Fruit fly (Drosophila melanogaster) whole organism, embryonic: ENCODE measurements around the gene Cpr67Fa1.

ENCODE experiments used
- Atf6 ChIP-seq: fragments of 200-800 bp; sonication (Bioruptor generic); IDR thresholded peaks from 2 replicates; pipeline ENCODE4 v1.3.6; 2022; ENCODE audit warnings: missing biosample characterization, missing genetic modification characterization
- CG10147 ChIP-seq: fragments of 200-800 bp; sonication (Bioruptor generic); optimal IDR thresholded peaks from 2 replicates; lab custom pipeline; 2019; ENCODE audit warnings: missing biosample characterization, mild to moderate bottlenecking, missing genetic modification characterization, moderate library complexity
- CG10267 ChIP-seq: fragments of 200-800 bp; sonication (Bioruptor generic); optimal IDR thresholded peaks from 2 replicates; lab custom pipeline; 2018; ENCODE audit warnings: missing biosample characterization, mild to moderate bottlenecking, missing genetic modification characterization, moderate library complexity
- CG10431 ChIP-seq: fragments of 200-800 bp; sonication (Bioruptor generic); optimal IDR thresholded peaks from 3 replicates; lab custom pipeline; 2018; ENCODE audit warnings: missing biosample characterization, mild to moderate bottlenecking, missing genetic modification characterization
- CG11247 ChIP-seq: fragments of 200-800 bp; sonication (Bioruptor generic); IDR thresholded peaks from 2 replicates; pipeline ENCODE4 v1.3.6; 2022; ENCODE audit warnings: missing biosample characterization, missing genetic modification characterization
- CG12236 ChIP-seq: fragments of 200-800 bp; sonication (Bioruptor generic); optimal IDR thresholded peaks from 2 replicates; lab custom pipeline; 2016; ENCODE audit warnings: missing biosample characterization, missing genetic modification characterization
- CG1529 ChIP-seq: fragments of 200-800 bp; sonication (Bioruptor generic); optimal IDR thresholded peaks from 3 replicates; lab custom pipeline; 2018; ENCODE audit warnings: missing biosample characterization, missing genetic modification characterization
- CG1603 ChIP-seq: fragments of 200-800 bp; sonication (Bioruptor generic); optimal IDR thresholded peaks from 2 replicates; lab custom pipeline; 2019; ENCODE audit warnings: missing biosample characterization, mild to moderate bottlenecking, missing genetic modification characterization, moderate library complexity
- CG18262 ChIP-seq: fragments of 200-800 bp; optimal IDR thresholded peaks from 3 replicates; lab custom pipeline; 2019; ENCODE audit warnings: missing biosample characterization, mild to moderate bottlenecking, missing genetic modification characterization, moderate library complexity
- CG32772 ChIP-seq: fragments of 200-800 bp; sonication (Bioruptor generic); IDR thresholded peaks from 2 replicates; pipeline ENCODE4 v1.3.6; 2022; ENCODE audit warnings: missing biosample characterization, missing genetic modification characterization
- CG3847 ChIP-seq: fragments of 200-800 bp; sonication (Bioruptor generic); IDR thresholded peaks from 2 replicates; pipeline ENCODE4 v1.3.6; 2022; ENCODE audit warnings: missing biosample characterization, missing genetic modification characterization
- CG4282 ChIP-seq: fragments of 200-800 bp; sonication (Bioruptor generic); optimal IDR thresholded peaks from 2 replicates; lab custom pipeline; 2016; ENCODE audit warnings: missing biosample characterization, missing genetic modification characterization
- CG6272 ChIP-seq: fragments of 200-800 bp; sonication (Bioruptor generic); IDR thresholded peaks from 2 replicates; pipeline ENCODE4 v1.3.6; 2022; ENCODE audit warnings: missing biosample characterization, missing genetic modification characterization
- CG6813 ChIP-seq: fragments of 200-800 bp; sonication (Bioruptor generic); optimal IDR thresholded peaks from 2 replicates; lab custom pipeline; 2017; ENCODE audit warnings: missing biosample characterization, missing genetic modification characterization, mild to moderate bottlenecking, moderate library complexity, missing genetic modification reagents
- CG8281 ChIP-seq: fragments of 200-800 bp; sonication (Bioruptor generic); optimal IDR thresholded peaks from 2 replicates; lab custom pipeline; 2018; ENCODE audit warnings: missing biosample characterization, mild to moderate bottlenecking, missing genetic modification characterization, moderate library complexity
- CG8765 ChIP-seq: fragments of 200-800 bp; sonication (Bioruptor generic); IDR thresholded peaks from 2 replicates; pipeline ENCODE4 v1.3.6; 2022; ENCODE audit warnings: missing biosample characterization, missing genetic modification characterization
- CG8924 ChIP-seq: fragments of 200-800 bp; optimal IDR thresholded peaks from 3 replicates; lab custom pipeline; 2019; ENCODE audit warnings: missing biosample characterization, mild to moderate bottlenecking, missing genetic modification characterization, moderate library complexity
- CG9215 ChIP-seq: fragments of 200-800 bp; sonication (Bioruptor generic); IDR thresholded peaks from 2 replicates; pipeline ENCODE4 v1.3.6; 2022; ENCODE audit warnings: missing biosample characterization, missing genetic modification characterization
- CG9437 ChIP-seq: fragments of 200-800 bp; sonication (Bioruptor generic); optimal IDR thresholded peaks from 2 replicates; lab custom pipeline; 2018; ENCODE audit warnings: missing biosample characterization, mild to moderate bottlenecking, missing genetic modification characterization
- CrebB ChIP-seq: fragments of 200-800 bp; sonication (Bioruptor generic); optimal IDR thresholded peaks from 3 replicates; lab custom pipeline; 2018; ENCODE audit warnings: missing biosample characterization, mild to moderate bottlenecking, missing genetic modification characterization
- Deaf1 ChIP-seq: fragments of 200-800 bp; optimal IDR thresholded peaks from 3 replicates; lab custom pipeline; 2019; ENCODE audit warnings: missing biosample characterization, mild to moderate bottlenecking, missing genetic modification characterization, moderate library complexity
- Fer1 ChIP-seq: fragments of 200-800 bp; sonication (Bioruptor generic); optimal IDR thresholded peaks from 2 replicates; lab custom pipeline; 2017; ENCODE audit warnings: missing biosample characterization, mild to moderate bottlenecking, missing genetic modification characterization
- Fer3 ChIP-seq: fragments of 200-800 bp; sonication (Bioruptor generic); optimal IDR thresholded peaks from 2 replicates; lab custom pipeline; 2018; ENCODE audit warnings: missing biosample characterization, mild to moderate bottlenecking, missing genetic modification characterization, moderate library complexity
- H2.0 ChIP-seq: fragments of 200-800 bp; sonication (Bioruptor generic); IDR thresholded peaks from 2 replicates; pipeline ENCODE4 v1.3.6; 2022; ENCODE audit warnings: missing biosample characterization, missing genetic modification characterization
- HLH4C ChIP-seq: fragments of 200-800 bp; sonication (Bioruptor generic); IDR thresholded peaks from 3 replicates; pipeline ENCODE4 v1.3.6; 2022; ENCODE audit warnings: missing biosample characterization, missing genetic modification characterization; ENCODE audit not compliant: partially characterized antibody
- Hand ChIP-seq: fragments of 200-800 bp; sonication (Bioruptor generic); optimal IDR thresholded peaks from 2 replicates; lab custom pipeline; 2017; ENCODE audit warnings: mild to moderate bottlenecking, missing biosample characterization, missing genetic modification reagents, missing genetic modification characterization
- Med ChIP-seq: fragments of 200-800 bp; sonication (Bioruptor generic); peaks from one replicate; lab custom pipeline; 2016; ENCODE audit warnings: missing biosample characterization, missing genetic modification characterization, mild to moderate bottlenecking, inconsistent platforms, moderate library complexity
- NFAT ChIP-seq: fragments of 200-800 bp; sonication (Bioruptor generic); IDR thresholded peaks from 2 replicates; pipeline ENCODE4 v1.3.6; 2022; ENCODE audit warnings: missing biosample characterization, missing genetic modification characterization
- Oli ChIP-seq: fragments of 200-800 bp; sonication (Bioruptor generic); optimal IDR thresholded peaks from 2 replicates; lab custom pipeline; 2018; ENCODE audit warnings: missing biosample characterization, mild to moderate bottlenecking, missing genetic modification characterization, moderate library complexity
- Opbp ChIP-seq: fragments of 200-800 bp; sonication (Bioruptor generic); IDR thresholded peaks from 3 replicates; pipeline ENCODE4 v1.3.6; 2022; ENCODE audit warnings: missing biosample characterization, missing genetic modification characterization; ENCODE audit not compliant: partially characterized antibody
- PHDP ChIP-seq: fragments of 200-800 bp; sonication (Bioruptor generic); optimal IDR thresholded peaks from 3 replicates; lab custom pipeline; 2018; ENCODE audit warnings: missing biosample characterization, mild to moderate bottlenecking, missing genetic modification characterization, moderate library complexity
- Pdp1 ChIP-seq, 2 experiments: fragments of 200-800 bp; sonication (Bioruptor generic); optimal IDR thresholded peaks; 3 replicates each; lab custom pipeline; 2016; ENCODE audit warnings: missing biosample characterization in 2 of 2, missing genetic modification characterization in 2 of 2, mild to moderate bottlenecking in 1 of 2, moderate library complexity in 1 of 2
- Rx ChIP-seq: fragments of 200-800 bp; sonication (Bioruptor generic); IDR thresholded peaks from 2 replicates; pipeline ENCODE4 v1.3.6; 2022; ENCODE audit warnings: missing biosample characterization, missing genetic modification characterization
- Ssrp ChIP-seq: fragments of 200-800 bp; sonication (Bioruptor generic); optimal IDR thresholded peaks from 2 replicates; lab custom pipeline; 2018; ENCODE audit warnings: missing biosample characterization, mild to moderate bottlenecking, missing genetic modification characterization, moderate library complexity
- ac ChIP-seq: fragments of 200-800 bp; sonication (Bioruptor generic); optimal IDR thresholded peaks from 3 replicates; lab custom pipeline; 2017; ENCODE audit warnings: missing biosample characterization, mild to moderate bottlenecking, missing genetic modification characterization
- ase ChIP-seq: fragments of 200-800 bp; sonication (Bioruptor generic); IDR thresholded peaks from 3 replicates; pipeline ENCODE4 v1.3.6; 2022; ENCODE audit warnings: missing biosample characterization, missing genetic modification characterization
- cad ChIP-seq: fragments of >200 bp; optimal IDR thresholded peaks from 2 replicates; lab custom pipeline; 2017; ENCODE audit warnings: missing biosample characterization, missing genetic modification characterization
- cato ChIP-seq: fragments of 200-800 bp; sonication (Bioruptor generic); optimal IDR thresholded peaks from 2 replicates; lab custom pipeline; 2016; ENCODE audit warnings: missing biosample characterization, missing genetic modification characterization, borderline replicate concordance
- dmrt11E ChIP-seq: fragments of 200-800 bp; sonication (Bioruptor generic); optimal IDR thresholded peaks from 3 replicates; lab custom pipeline; 2018; ENCODE audit warnings: missing biosample characterization, mild to moderate bottlenecking, missing genetic modification characterization, moderate library complexity
- fd102C ChIP-seq: fragments of 200-800 bp; sonication (Bioruptor generic); optimal IDR thresholded peaks from 2 replicates; lab custom pipeline; 2018; ENCODE audit warnings: missing biosample characterization, mild to moderate bottlenecking, missing genetic modification characterization, moderate library complexity
- inv ChIP-seq: fragments of 200-800 bp; sonication (Bioruptor generic); IDR thresholded peaks from 2 replicates; pipeline ENCODE4 v1.3.6; 2022; ENCODE audit warnings: missing biosample characterization, missing genetic modification characterization; ENCODE audit not compliant: partially characterized antibody
- lilli ChIP-seq: fragments of 200-800 bp; sonication (Bioruptor generic); optimal IDR thresholded peaks from 3 replicates; lab custom pipeline; 2016; ENCODE audit warnings: missing biosample characterization, missing genetic modification characterization
- lola ChIP-seq, 3 experiments: fragments of >200 bp in 2 of 3; fragments of 200-800 bp in 1 of 3; sonication (Bioruptor generic) in 1 of 3; optimal IDR thresholded peaks; 2 replicates each; lab custom pipeline; 2017 to 2019; ENCODE audit warnings: missing biosample characterization in 3 of 3, missing genetic modification characterization in 3 of 3, mild to moderate bottlenecking in 1 of 3, moderate library complexity in 1 of 3
- maf-S ChIP-seq: fragments of 200-800 bp; sonication (Bioruptor generic); optimal IDR thresholded peaks from 2 replicates; lab custom pipeline; 2016; ENCODE audit warnings: missing biosample characterization, missing genetic modification characterization
- pfk ChIP-seq: fragments of 200-800 bp; sonication (Bioruptor generic); optimal IDR thresholded peaks from 2 replicates; lab custom pipeline; 2018; ENCODE audit warnings: missing biosample characterization, mild to moderate bottlenecking, missing genetic modification characterization, moderate library complexity
- phol ChIP-seq: fragments of 200-800 bp; sonication (Bioruptor generic); optimal IDR thresholded peaks from 3 replicates; lab custom pipeline; 2018; ENCODE audit warnings: missing biosample characterization, mild to moderate bottlenecking, missing genetic modification characterization, moderate library complexity
- sens ChIP-seq: fragments of 200-800 bp; sonication (Bioruptor generic); peaks from one replicate; lab custom pipeline; 2016; ENCODE audit warnings: missing biosample characterization, missing genetic modification characterization

The Cpr67Fa1 gene

dm6 chr3L:10851853-10852346 is 37.9 kb upstream of the Cpr67Fa1 start (continued):
- TF ChIP-seq CG11247 = no peak
- TF ChIP-seq CG9215 (GFP tag; lab: Robert Waterston, UW) = no peak
- no peak for TF ChIP-seq CG32772
- no peak for TF ChIP-seq ac (GFP tag; lab: Kevin White, UChicago)
- peak; percentile 60 for TF ChIP-seq Ssrp (tag; lab: Kevin White, UChicago)
- TF ChIP-seq Med = no peak
- peak; percentile 43 for TF ChIP-seq Oli
- no peak for TF ChIP-seq CG4282 (GFP tag; lab: Kevin White, UChicago)
- peak; percentile 67 for TF ChIP-seq phol (tag; lab: Kevin White, UChicago)
- TF ChIP-seq sens = peak; percentile 85
- no peak for TF ChIP-seq CG6813 (GFP tag; lab: Kevin White, UChicago)
- TF ChIP-seq CG1529 (GFP tag; lab: Kevin White, UChicago) = no peak
- TF ChIP-seq, all 482 proteins: peak for 69

- TF ChIP-seq Deaf1 = peak; percentile 94
- TF ChIP-seq CG10147 (GFP tag; lab: Kevin White, UChicago) = no peak
- no peak for TF ChIP-seq PHDP (tag; lab: Kevin White, UChicago)
- TF ChIP-seq pfk (GFP tag; lab: Kevin White, UChicago) = no peak
- TF ChIP-seq CG10431 = peak; percentile 15
- no peak for TF ChIP-seq CG8281 (tag; lab: Kevin White, UChicago)
- TF ChIP-seq CG8924 (tag; lab: Kevin White, UChicago) = no peak
- no peak for TF ChIP-seq Hand
- TF ChIP-seq CG1603 (tag; lab: Kevin White, UChicago) = no peak
- no peak for TF ChIP-seq ase (GFP tag; lab: Robert Waterston, UW)
- no peak for TF ChIP-seq CG4282 (GFP tag; lab: Kevin White, UChicago)
- no peak for TF ChIP-seq Rx
- no peak for TF ChIP-seq CG12236 (GFP tag; lab: Kevin White, UChicago)
- no peak for TF ChIP-seq cato (GFP tag; lab: Kevin White, UChicago)
- no peak for TF ChIP-seq HLH4C (GFP tag; lab: Robert Waterston, UW)
- 0 out of 2 replicates have a peak, but pooled peaks have one; percentile 29 for TF ChIP-seq CG3847 (GFP tag; lab: Robert Waterston, UW)
- TF ChIP-seq lilli (GFP tag; lab: Kevin White, UChicago) = no peak
- no peak for TF ChIP-seq lola (GFP tag; optimal IDR thresholded peaks at IDR 0.05; lab: Kevin White, UChicago)
- no peak for TF ChIP-seq CG1529 (GFP tag; lab: Kevin White, UChicago)
- TF ChIP-seq CG6272 (GFP tag; lab: Robert Waterston, UW) = no peak
- no peak for TF ChIP-seq NFAT (GFP tag; lab: Robert Waterston, UW)
- peak in 1 of 2 experiments; percentile 49 for TF ChIP-seq Pdp1 (GFP tag; optimal IDR thresholded peaks at IDR 0.05; lab: Kevin White, UChicago)
- TF ChIP-seq Atf6 (GFP tag; lab: Robert Waterston, UW) = no peak
- TF ChIP-seq Opbp (GFP tag; lab: Robert Waterston, UW) = 0 out of 3 replicates have a peak, but pooled peaks have one; percentile 16
- TF ChIP-seq inv (GFP tag; lab: Robert Waterston, UW) = no peak
- no peak for TF ChIP-seq maf-S (GFP tag; lab: Kevin White, UChicago)
- peak; percentile 7 for TF ChIP-seq cad (GFP tag; lab: Kevin White, UChicago)
- no peak for TF ChIP-seq CrebB (tag; lab: Kevin White, UChicago)
- TF ChIP-seq CG9437 (GFP tag; lab: Kevin White, UChicago) = no peak
- TF ChIP-seq CG18262 = no peak
- TF ChIP-seq dmrt11E (tag; lab: Kevin White, UChicago) = no peak
- no peak for TF ChIP-seq CG10267 (tag; lab: Kevin White, UChicago)
- TF ChIP-seq CG8765 (GFP tag; lab: Robert Waterston, UW) = no peak
- no peak for TF ChIP-seq H2.0
- no peak for TF ChIP-seq Fer3 (tag; lab: Kevin White, UChicago)
- no peak for TF ChIP-seq fd102C (GFP tag; lab: Kevin White, UChicago)
- TF ChIP-seq Fer1 (GFP tag; lab: Kevin White, UChicago) = peak; percentile 24
Measured at dm6 chr3L:10852347-10853130, 37.3 kb upstream of the Cpr67Fa1 start.
